Fruit fly (Drosophila melanogaster) whole organism, adult: Measurements from ENCODE around the gene X11L.

Experiments used
- CG11617 ChIP-seq: fragments of 200-800 bp; sonication (Bioruptor generic); optimal IDR thresholded peaks from 2 replicates; lab custom pipeline; 2017; ENCODE audit warnings: mild to moderate bottlenecking, missing biosample characterization, missing genetic modification reagents, missing genetic modification characterization
- CG14711 ChIP-seq: fragments of 200-800 bp; sonication (Bioruptor generic); optimal IDR thresholded peaks from 2 replicates; lab custom pipeline; 2018; ENCODE audit warnings: missing biosample characterization, mild to moderate bottlenecking, missing genetic modification characterization, moderate library complexity
- CG1620 ChIP-seq: fragments of 200-800 bp; sonication (Bioruptor generic); optimal IDR thresholded peaks from 2 replicates; lab custom pipeline; 2016; ENCODE audit warnings: missing biosample characterization, missing genetic modification characterization
- bab1 ChIP-seq: fragments of 200-800 bp; sonication (Bioruptor generic); optimal IDR thresholded peaks from 3 replicates; lab custom pipeline; 2019; ENCODE audit warnings: missing biosample characterization, mild to moderate bottlenecking, missing genetic modification characterization, moderate library complexity
- pad ChIP-seq: fragments of 200-800 bp; sonication (Bioruptor generic); optimal IDR thresholded peaks from 3 replicates; lab custom pipeline; 2017; ENCODE audit warnings: missing biosample characterization, missing genetic modification characterization, mild to moderate bottlenecking, moderate library complexity, missing genetic modification reagents

- no peak for TF ChIP-seq CG11617 (GFP tag; lab: Kevin White, UChicago)
- TF ChIP-seq CG14711, result no peak
- no peak for TF ChIP-seq CG1620 (GFP tag; lab: Kevin White, UChicago)
- no peak for TF ChIP-seq pad (GFP tag; lab: Kevin White, UChicago)
- TF ChIP-seq bab1, result no peak
These were observed 22.8 kb upstream of the X11L start for dm6 chrX:17576606-17577005.
